Worm (Caenorhabditis elegans): ENCODE results near the gene Y47D7A.18.

- TF ChIP-seq sox-2 (GFP tag; IDR thresholded peaks at IDR 0.05) (no peak), ets-4 (tag; optimal IDR thresholded peaks at IDR 0.05) (no peak)
Observed at ce11 chrV:4447637-4448036, 31.0 kb upstream of the Y47D7A.18 start.

Data from whole organism, late embryonic.